Fruit fly (Drosophila melanogaster): ENCODE results near the gene CG34267.
A peak's percentile ranks its signal among the peaks of the same experiment; 100 is the strongest.

The CG34267 gene

dm6 chr3L:500351-501015, at the start of gene CG34267, which contains the start of gene CG34268:
Gene CG34267 (minus strand): TSS chr3L:500451.
Gene CG34268 (plus strand): TSS chr3L:500965.
- no peak for TF ChIP-seq Sox102F (GFP tag; optimal IDR thresholded peaks at IDR 0.05)
- no peak for TF ChIP-seq Ets21C (GFP tag; optimal IDR thresholded peaks at IDR 0.05)
- TF ChIP-seq ss (GFP tag; optimal IDR thresholded peaks at IDR 0.05): no peak
- no peak for TF ChIP-seq CG31627 (GFP tag; optimal IDR thresholded peaks at IDR 0.05)
- no peak for TF ChIP-seq Hr39 (GFP tag; optimal IDR thresholded peaks at IDR 0.05)
- TF ChIP-seq OdsH (GFP tag; optimal IDR thresholded peaks at IDR 0.05): no peak
- TF ChIP-seq svp (GFP tag): no peak
- TF ChIP-seq achi (GFP tag; optimal IDR thresholded peaks at IDR 0.05): no peak
- no peak for TF ChIP-seq pdm3 (GFP tag; optimal IDR thresholded peaks at IDR 0.05)
- no peak for TF ChIP-seq CG8632 (GFP tag; optimal IDR thresholded peaks at IDR 0.05)

dm6 chr3L:548304-549198, 48.3 kb upstream of the CG34267 start:
- TF ChIP-seq CG6163 (GFP tag; IDR thresholded peaks at IDR 0.05): no peak
- no peak for TF ChIP-seq Blimp-1 (GFP tag; optimal IDR thresholded peaks at IDR 0.05)
- no peak for TF ChIP-seq fd59A (GFP tag; optimal IDR thresholded peaks at IDR 0.05)
- no peak for TF ChIP-seq CG10631 (GFP tag; optimal IDR thresholded peaks at IDR 0.05)
- TF ChIP-seq Eip78C (GFP tag): peak; percentile 72
- TF ChIP-seq Smox (GFP tag; optimal IDR thresholded peaks at IDR 0.05): peak; percentile 9
- TF ChIP-seq spab (GFP tag; optimal IDR thresholded peaks at IDR 0.05): no peak
- no peak for TF ChIP-seq CG6792 (GFP tag; optimal IDR thresholded peaks at IDR 0.05)
- TF ChIP-seq achi (GFP tag; optimal IDR thresholded peaks at IDR 0.05): no peak
- TF ChIP-seq CG10669 (GFP tag; optimal IDR thresholded peaks at IDR 0.05): no peak
- peak; percentile 37 for TF ChIP-seq Sox14 (GFP tag; optimal IDR thresholded peaks at IDR 0.05)
- TF ChIP-seq vri (GFP tag; optimal IDR thresholded peaks at IDR 0.05): peak; percentile 97
- peak; percentile 64 for TF ChIP-seq svp (GFP tag)
- TF ChIP-seq net (GFP tag; optimal IDR thresholded peaks at IDR 0.05): no peak
- no peak for TF ChIP-seq CG31627 (GFP tag; optimal IDR thresholded peaks at IDR 0.05)
- TF ChIP-seq Eip93F (GFP tag; optimal IDR thresholded peaks at IDR 0.05): peak; percentile 40
- no peak for TF ChIP-seq Sox102F (GFP tag; optimal IDR thresholded peaks at IDR 0.05)
- peak; percentile 7 for TF ChIP-seq CG16779 (tag; optimal IDR thresholded peaks at IDR 0.05)
- peak; percentile 4 for TF ChIP-seq Met (GFP tag; optimal IDR thresholded peaks at IDR 0.05)
- peak; percentile 93 for TF ChIP-seq fkh (GFP tag; optimal IDR thresholded peaks at IDR 0.05)

DNA sequence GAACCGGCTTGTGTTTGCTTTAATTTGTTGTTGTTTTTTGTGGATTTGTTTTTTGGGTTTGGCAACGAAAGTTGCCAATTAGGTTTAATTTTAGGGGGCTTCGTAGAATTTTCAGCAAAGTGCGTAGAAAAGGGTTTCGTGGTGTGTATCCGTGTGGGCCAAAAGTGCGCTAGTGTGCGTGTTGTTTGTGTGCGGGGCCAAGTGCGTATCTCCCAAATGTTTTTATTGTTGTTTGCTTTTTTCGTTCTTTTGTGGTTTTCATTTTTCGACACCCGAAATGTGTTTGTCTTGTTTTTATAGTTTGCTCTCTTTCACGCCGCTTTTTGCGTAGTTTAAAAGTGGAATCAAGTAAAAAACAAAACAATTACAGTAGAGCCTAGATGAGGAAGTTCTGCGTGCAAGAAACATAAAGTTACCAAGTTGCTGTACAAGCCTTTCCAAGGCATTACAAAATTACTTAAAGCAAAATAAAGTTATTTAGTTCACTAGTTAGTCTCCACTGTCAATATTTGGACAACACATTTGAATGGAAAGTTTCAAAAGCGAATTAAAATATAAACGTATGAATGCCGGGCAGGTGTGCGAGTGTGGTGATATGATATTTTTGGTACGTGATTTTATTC, 46.7 kb upstream of the CG34267 start:
- TF ChIP-seq pdm3 (GFP tag; optimal IDR thresholded peaks at IDR 0.05): peak; percentile 44
- TF ChIP-seq CG11902 (GFP tag; optimal IDR thresholded peaks at IDR 0.05): no peak
- no peak for TF ChIP-seq CG16779 (tag; optimal IDR thresholded peaks at IDR 0.05)
- TF ChIP-seq topi (GFP tag; optimal IDR thresholded peaks at IDR 0.05): peak; percentile 46
- TF ChIP-seq dsx (GFP tag; optimal IDR thresholded peaks at IDR 0.05; ENCODE audit: poor library complexity, severe bottlenecking): no peak
- TF ChIP-seq cyc (GFP tag; optimal IDR thresholded peaks at IDR 0.05): peak; percentile 50
- TF ChIP-seq CG8632 (GFP tag; optimal IDR thresholded peaks at IDR 0.05): no peak
- TF ChIP-seq CG1621 (tag; optimal IDR thresholded peaks at IDR 0.05): no peak
- no peak for TF ChIP-seq spab (GFP tag; optimal IDR thresholded peaks at IDR 0.05)
- peak; percentile 34 for TF ChIP-seq OdsH (GFP tag; optimal IDR thresholded peaks at IDR 0.05)
- no peak for TF ChIP-seq salr (GFP tag; optimal IDR thresholded peaks at IDR 0.05)
- no peak for TF ChIP-seq Smox (GFP tag; optimal IDR thresholded peaks at IDR 0.05)
- TF ChIP-seq CG3919 (GFP tag; optimal IDR thresholded peaks at IDR 0.05): no peak
- no peak for TF ChIP-seq Blimp-1 (GFP tag; optimal IDR thresholded peaks at IDR 0.05)
- TF ChIP-seq CG6854 (GFP tag; optimal IDR thresholded peaks at IDR 0.05): no peak
- TF ChIP-seq svp (GFP tag): peak; percentile 58
- TF ChIP-seq CG34406 (GFP tag; optimal IDR thresholded peaks at IDR 0.05): no peak
- TF ChIP-seq Ets21C (GFP tag; optimal IDR thresholded peaks at IDR 0.05): peak; percentile 23
- TF ChIP-seq CG11294 (GFP tag; IDR thresholded peaks at IDR 0.05): peak; percentile 29; the same call in 1 of the 2 replicates
- TF ChIP-seq CG10631 (GFP tag; optimal IDR thresholded peaks at IDR 0.05): no peak
- peak; percentile 22 for TF ChIP-seq Sox102F (GFP tag; optimal IDR thresholded peaks at IDR 0.05)
- TF ChIP-seq CG3032 (tag; optimal IDR thresholded peaks at IDR 0.05): no peak
- no peak for TF ChIP-seq CG32006 (GFP tag; optimal IDR thresholded peaks at IDR 0.05)
- no peak for TF ChIP-seq CG6276 (GFP tag; optimal IDR thresholded peaks at IDR 0.05)
- TF ChIP-seq CG4318 (GFP tag; optimal IDR thresholded peaks at IDR 0.05): no peak
- no peak for TF ChIP-seq achi (GFP tag; optimal IDR thresholded peaks at IDR 0.05)
- peak; percentile 65 for TF ChIP-seq CG31627 (GFP tag; optimal IDR thresholded peaks at IDR 0.05)
- no peak for TF ChIP-seq Eip93F (GFP tag; optimal IDR thresholded peaks at IDR 0.05)
- TF ChIP-seq CG9139 (GFP tag; optimal IDR thresholded peaks at IDR 0.05): no peak

Data from whole organism, prepupa.